Fruit fly (Drosophila melanogaster) whole organism, embryonic: ENCODE results near the gene CG4957.
A peak's percentile ranks its signal among the peaks of the same experiment; 100 is the strongest.

Source experiments
- CG1024 ChIP-seq: fragments of 200-800 bp; sonication (Bioruptor generic); IDR thresholded peaks from 2 replicates; pipeline ENCODE4 v1.3.6; 2022; ENCODE audit warnings: missing biosample characterization, missing genetic modification characterization
- CG10321 ChIP-seq: fragments of 200-800 bp; sonication (Bioruptor generic); IDR thresholded peaks from 2 replicates; pipeline ENCODE4 v1.3.6; 2022; ENCODE audit warnings: missing biosample characterization, missing genetic modification characterization
- CG11093 ChIP-seq: fragments of 200-800 bp; sonication (Bioruptor generic); IDR thresholded peaks from 3 replicates; pipeline ENCODE4 v1.3.6; 2022; ENCODE audit warnings: missing biosample characterization, missing genetic modification characterization
- CG12299 ChIP-seq: fragments of 200-800 bp; sonication (Bioruptor generic); optimal IDR thresholded peaks from 2 replicates; lab custom pipeline; 2018; ENCODE audit warnings: missing biosample characterization, mild to moderate bottlenecking, missing genetic modification characterization
- CG14710 ChIP-seq: fragments of 200-800 bp; sonication (Bioruptor generic); optimal IDR thresholded peaks from 3 replicates; lab custom pipeline; 2019; ENCODE audit warnings: missing biosample characterization, mild to moderate bottlenecking, missing genetic modification characterization, moderate library complexity
- CG16815 ChIP-seq: fragments of 200-800 bp; sonication (Bioruptor generic); optimal IDR thresholded peaks from 3 replicates; lab custom pipeline; 2017; ENCODE audit warnings: missing biosample characterization, mild to moderate bottlenecking, missing genetic modification characterization
- CG17359 ChIP-seq: fragments of 200-800 bp; sonication (Bioruptor generic); optimal IDR thresholded peaks from 3 replicates; lab custom pipeline; 2018; ENCODE audit warnings: missing biosample characterization, mild to moderate bottlenecking, missing genetic modification characterization, moderate library complexity
- CG17802 ChIP-seq: fragments of 200-800 bp; sonication (Bioruptor generic); optimal IDR thresholded peaks from 2 replicates; lab custom pipeline; 2018; ENCODE audit warnings: missing biosample characterization, mild to moderate bottlenecking, missing genetic modification characterization, moderate library complexity
- CG2116 ChIP-seq: fragments of 200-800 bp; sonication (Bioruptor generic); optimal IDR thresholded peaks from 3 replicates; lab custom pipeline; 2018; ENCODE audit warnings: missing biosample characterization, mild to moderate bottlenecking, missing genetic modification characterization
- CG30020 ChIP-seq: fragments of 200-800 bp; optimal IDR thresholded peaks from 2 replicates; lab custom pipeline; 2019; ENCODE audit warnings: missing biosample characterization, mild to moderate bottlenecking, missing genetic modification characterization, moderate library complexity
- CG30403 ChIP-seq: fragments of 200-800 bp; sonication (Bioruptor generic); optimal IDR thresholded peaks from 3 replicates; lab custom pipeline; 2016; ENCODE audit warnings: missing biosample characterization, missing genetic modification characterization
- CG32532 ChIP-seq: fragments of 200-800 bp; sonication (Bioruptor generic); IDR thresholded peaks from 2 replicates; pipeline ENCODE4 v1.3.6; 2022; ENCODE audit warnings: missing biosample characterization, missing genetic modification characterization
- CG34422 ChIP-seq: fragments of 200-800 bp; sonication (Bioruptor generic); IDR thresholded peaks from 3 replicates; pipeline ENCODE4 v1.3.6; 2022; ENCODE audit warnings: missing biosample characterization, missing genetic modification characterization
- CG4328 ChIP-seq: fragments of 200-800 bp; sonication (Bioruptor generic); optimal IDR thresholded peaks from 3 replicates; lab custom pipeline; 2017; ENCODE audit warnings: missing biosample characterization, missing genetic modification reagents, missing genetic modification characterization
- CG6791 ChIP-seq: fragments of 200-800 bp; sonication (Bioruptor generic); IDR thresholded peaks from 3 replicates; pipeline ENCODE4 v1.3.6; 2022; ENCODE audit warnings: missing biosample characterization, missing genetic modification characterization; ENCODE audit not compliant: partially characterized antibody
- CG7745 ChIP-seq: fragments of 200-800 bp; sonication (Bioruptor generic); optimal IDR thresholded peaks from 2 replicates; lab custom pipeline; 2018; ENCODE audit warnings: missing biosample characterization, mild to moderate bottlenecking, missing genetic modification characterization, moderate library complexity
- CG7963 ChIP-seq: fragments of 200-800 bp; sonication (Bioruptor generic); IDR thresholded peaks from 3 replicates; pipeline ENCODE4 v1.3.6; 2022; ENCODE audit warnings: missing biosample characterization, missing genetic modification characterization; ENCODE audit not compliant: partially characterized antibody
- CG8924 ChIP-seq: fragments of 200-800 bp; optimal IDR thresholded peaks from 3 replicates; lab custom pipeline; 2019; ENCODE audit warnings: missing biosample characterization, mild to moderate bottlenecking, missing genetic modification characterization, moderate library complexity
- CkIIα-i1 ChIP-seq: fragments of 200-800 bp; sonication (Bioruptor generic); IDR thresholded peaks from 2 replicates; pipeline ENCODE4 v1.3.6; 2022; ENCODE audit warnings: missing biosample characterization, missing genetic modification characterization
- D ChIP-seq, 2 experiments: fragments of 200-800 bp in 1 of 2; fragments of >200 bp in 1 of 2; sonication (Bioruptor generic) in 1 of 2; optimal IDR thresholded peaks; 2 replicates in 1 of 2; 3 replicates in 1 of 2; lab custom pipeline; 2017; ENCODE audit warnings: mild to moderate bottlenecking in 1 of 2, missing biosample characterization in 1 of 2, missing genetic modification characterization in 1 of 2, missing genetic modification reagents in 1 of 2
- Dll ChIP-seq: fragments of 200-800 bp; sonication (Bioruptor generic); IDR thresholded peaks from 4 replicates; pipeline ENCODE4 v1.3.6; 2022; ENCODE audit warnings: missing biosample characterization, missing genetic modification characterization; ENCODE audit not compliant: partially characterized antibody
- Fer3 ChIP-seq: fragments of 200-800 bp; sonication (Bioruptor generic); optimal IDR thresholded peaks from 2 replicates; lab custom pipeline; 2018; ENCODE audit warnings: missing biosample characterization, mild to moderate bottlenecking, missing genetic modification characterization, moderate library complexity
- Hr39 ChIP-seq: fragments of >200 bp; optimal IDR thresholded peaks from 2 replicates; lab custom pipeline; 2017
- Hr78 ChIP-seq, 2 experiments: fragments of 200-800 bp in 1 of 2; fragments of >200 bp in 1 of 2; sonication (Bioruptor generic) in 1 of 2; optimal IDR thresholded peaks; 2 replicates each; lab custom pipeline; 2017 to 2019; ENCODE audit warnings: missing biosample characterization in 2 of 2, missing genetic modification characterization in 2 of 2, mild to moderate bottlenecking in 1 of 2, moderate library complexity in 1 of 2
- Myb ChIP-seq: fragments of 200-800 bp; sonication (Bioruptor generic); optimal IDR thresholded peaks from 2 replicates; lab custom pipeline; 2016; ENCODE audit warnings: missing biosample characterization, missing genetic modification characterization
- NK7.1 ChIP-seq: fragments of 200-800 bp; sonication (Bioruptor generic); optimal IDR thresholded peaks from 3 replicates; lab custom pipeline; 2016; ENCODE audit warnings: missing biosample characterization, missing genetic modification characterization
- Scr ChIP-seq: fragments of 200-800 bp; sonication (Bioruptor generic); IDR thresholded peaks from 2 replicates; pipeline ENCODE4 v1.3.6; 2022; ENCODE audit warnings: missing biosample characterization, missing genetic modification characterization; ENCODE audit not compliant: partially characterized antibody
- ase ChIP-seq: fragments of 200-800 bp; sonication (Bioruptor generic); IDR thresholded peaks from 3 replicates; pipeline ENCODE4 v1.3.6; 2022; ENCODE audit warnings: missing biosample characterization, missing genetic modification characterization
- bsh ChIP-seq, 2 experiments: fragments of 200-800 bp; sonication (Bioruptor generic); optimal IDR thresholded peaks; 2 replicates each; lab custom pipeline; 2017 to 2018; ENCODE audit warnings: mild to moderate bottlenecking in 2 of 2, missing biosample characterization in 2 of 2, missing genetic modification characterization in 2 of 2, moderate library complexity in 1 of 2
- exex ChIP-seq: fragments of 200-800 bp; sonication (Bioruptor generic); optimal IDR thresholded peaks from 4 replicates; lab custom pipeline; 2018; ENCODE audit warnings: missing biosample characterization, mild to moderate bottlenecking, missing genetic modification characterization, moderate library complexity
- fu2 ChIP-seq: fragments of 200-800 bp; sonication (Bioruptor generic); optimal IDR thresholded peaks from 2 replicates; lab custom pipeline; 2016; ENCODE audit warnings: missing biosample characterization, missing genetic modification characterization
- gcm ChIP-seq: fragments of 200-800 bp; sonication (Bioruptor generic); optimal IDR thresholded peaks from 2 replicates; lab custom pipeline; 2019; ENCODE audit warnings: missing biosample characterization, mild to moderate bottlenecking, missing genetic modification characterization, moderate library complexity
- hkb ChIP-seq, 2 experiments: fragments of 200-800 bp in 1 of 2; fragments of >200 bp in 1 of 2; sonication (Bioruptor generic) in 1 of 2; IDR thresholded peaks in 1 of 2; optimal IDR thresholded peaks in 1 of 2; 2 replicates each; pipeline versions ENCODE4 v1.3.6 to Lab custom; 2017 to 2022; ENCODE audit warnings: missing biosample characterization in 1 of 2, missing genetic modification characterization in 1 of 2
- lbe ChIP-seq: fragments of 200-800 bp; sonication (Bioruptor generic); optimal IDR thresholded peaks from 2 replicates; lab custom pipeline; 2016; ENCODE audit warnings: missing biosample characterization, mild to moderate bottlenecking, missing genetic modification characterization
- mirr ChIP-seq: fragments of 200-800 bp; sonication (Bioruptor generic); optimal IDR thresholded peaks from 3 replicates; lab custom pipeline; 2018; ENCODE audit warnings: missing biosample characterization, mild to moderate bottlenecking, missing genetic modification characterization
- odd ChIP-seq: fragments of 200-800 bp; sonication (Bioruptor generic); optimal IDR thresholded peaks from 2 replicates; lab custom pipeline; 2017; ENCODE audit warnings: missing biosample characterization, mild to moderate bottlenecking, missing genetic modification characterization
- pb ChIP-seq: fragments of 200-800 bp; sonication (Bioruptor generic); optimal IDR thresholded peaks from 3 replicates; lab custom pipeline; 2016; ENCODE audit warnings: missing biosample characterization, missing genetic modification characterization
- pros ChIP-seq: fragments of 200-800 bp; sonication (Bioruptor generic); optimal IDR thresholded peaks from 3 replicates; lab custom pipeline; 2019; ENCODE audit warnings: missing biosample characterization, mild to moderate bottlenecking, missing genetic modification characterization, moderate library complexity
- so ChIP-seq: fragments of 200-800 bp; sonication (Bioruptor generic); IDR thresholded peaks from 3 replicates; pipeline ENCODE4 v1.3.6; 2022; ENCODE audit warnings: missing biosample characterization, missing genetic modification characterization
- toy ChIP-seq: fragments of 200-800 bp; sonication (Bioruptor generic); IDR thresholded peaks from 2 replicates; pipeline ENCODE4 v1.3.6; 2022; ENCODE audit warnings: missing biosample characterization, missing genetic modification characterization
- tup ChIP-seq: fragments of 200-800 bp; sonication (Bioruptor generic); optimal IDR thresholded peaks from 2 replicates; lab custom pipeline; 2016; ENCODE audit warnings: missing biosample characterization, mild to moderate bottlenecking, missing genetic modification characterization, moderate library complexity

The CG4957 gene

dm6 chr2L:10251592-10251991 is 17.1 kb upstream of the CG4957 start, which contains the start of gene Ror (continued):
- no peak for TF ChIP-seq bsh (GFP tag; optimal IDR thresholded peaks at IDR 0.05; lab: Kevin White, UChicago)
- TF ChIP-seq Hr78 (GFP tag; optimal IDR thresholded peaks at IDR 0.05; lab: Kevin White, UChicago), result no peak
- TF ChIP-seq lbe (GFP tag; lab: Kevin White, UChicago), result no peak
- no peak for TF ChIP-seq ase
- no peak for TF ChIP-seq CG10321
- no peak for TF ChIP-seq CG12299 (tag; lab: Kevin White, UChicago)
- TF ChIP-seq fu2 (GFP tag; lab: Kevin White, UChicago), result no peak
- TF ChIP-seq mirr, result no peak
- TF ChIP-seq CG32532 (GFP tag; lab: Robert Waterston, UW), result no peak
- TF ChIP-seq D (optimal IDR thresholded peaks at IDR 0.05; lab: Kevin White, UChicago), result no peak
- TF ChIP-seq D (GFP tag; optimal IDR thresholded peaks at IDR 0.05; lab: Kevin White, UChicago), result no peak
- TF ChIP-seq CG7745 (tag; lab: Kevin White, UChicago), result no peak
- TF ChIP-seq toy, result no peak
- no peak for TF ChIP-seq CG4328 (GFP tag; lab: Kevin White, UChicago)
- no peak for TF ChIP-seq CG16815 (GFP tag; lab: Kevin White, UChicago)
- no peak for TF ChIP-seq Myb (GFP tag; lab: Kevin White, UChicago)
- no peak for TF ChIP-seq CG14710 (tag; lab: Kevin White, UChicago)
- TF ChIP-seq CG6791, result no peak
- no peak for TF ChIP-seq gcm (GFP tag; lab: Kevin White, UChicago)
- no peak for TF ChIP-seq CG7963 (GFP tag; lab: Robert Waterston, UW)
- peak; percentile 64 for TF ChIP-seq CG30020
- TF ChIP-seq Fer3 (tag; lab: Kevin White, UChicago), result no peak
- no peak for TF ChIP-seq NK7.1
- no peak for TF ChIP-seq CG11093 (GFP tag; lab: Robert Waterston, UW)
- TF ChIP-seq pros (GFP tag; lab: Kevin White, UChicago), result no peak
- peak; percentile 71 for TF ChIP-seq CG2116 (GFP tag; lab: Kevin White, UChicago)
- 0 out of 4 replicates have a peak, but pooled peaks have one; percentile 12 for TF ChIP-seq Dll
- no peak for TF ChIP-seq exex
- no peak for TF ChIP-seq tup (GFP tag; lab: Kevin White, UChicago)
- no peak for TF ChIP-seq CG30403
- TF ChIP-seq CG1024 (GFP tag; lab: Robert Waterston, UW), result no peak
- TF ChIP-seq Hr39 (lab: Kevin White, UChicago), result no peak
- TF ChIP-seq pb (GFP tag; lab: Kevin White, UChicago), result no peak
- no peak for TF ChIP-seq CG8924 (tag; lab: Kevin White, UChicago)
- no peak for TF ChIP-seq odd
- no peak for TF ChIP-seq CG34422 (GFP tag; lab: Robert Waterston, UW)
- no peak for TF ChIP-seq CG17359 (tag; lab: Kevin White, UChicago)
- TF ChIP-seq Scr (GFP tag; lab: Robert Waterston, UW), result peak; percentile 47; the same call in 1 of the 2 replicates
- no peak for TF ChIP-seq CkIIα-i1 (GFP tag; lab: Robert Waterston, UW)
- no peak for TF ChIP-seq CG17802 (tag; lab: Kevin White, UChicago)
- TF ChIP-seq so (GFP tag; lab: Robert Waterston, UW), result no peak
- TF ChIP-seq hkb (optimal IDR thresholded peaks at IDR 0.05; lab: Kevin White, UChicago), result no peak
- TF ChIP-seq hkb (GFP tag; IDR thresholded peaks at IDR 0.05; lab: Robert Waterston, UW), result no peak
